Worm (Caenorhabditis elegans) whole organism, L1 larva: ENCODE results near the gene F08F3.1.
"Not testable (repeated sequence)": the region's sequence is repeated elsewhere in the genome, so short reads cannot be mapped to it uniquely, and the experiment has no call there.

Experiments
- C16A3.4 ChIP-seq: fragments of 150-350 bp; optimal IDR thresholded peaks from 2 replicates; lab custom pipeline; 2014; ENCODE audit warnings: missing biosample characterization, missing genetic modification characterization
- C34B4.2 ChIP-seq: sonication (generic microtip); optimal IDR thresholded peaks from 2 replicates; lab custom pipeline; 2017; ENCODE audit warnings: mild to moderate bottlenecking, missing genetic modification characterization, missing compliant biosample characterization
- aha-1 ChIP-seq: fragments of 150-350 bp; optimal IDR thresholded peaks from 2 replicates; lab custom pipeline; 2014; ENCODE audit warnings: missing biosample characterization, missing genetic modification characterization
- ceh-8 ChIP-seq: fragments of 200-800 bp; sonication (Bioruptor generic); optimal IDR thresholded peaks from 2 replicates; lab custom pipeline; 2018; ENCODE audit warnings: mild to moderate bottlenecking, missing genetic modification characterization, moderate library complexity, missing compliant biosample characterization
- ceh-82 ChIP-seq, 3 experiments: fragments of 150-350 bp in 1 of 3; sonication (generic microtip) in 2 of 3; optimal IDR thresholded peaks; 2 replicates each; lab custom pipeline; 2014 to 2017; ENCODE audit warnings: missing biosample characterization in 3 of 3, missing genetic modification characterization in 3 of 3
- ces-1 ChIP-seq: fragments of 150-350 bp; optimal IDR thresholded peaks from 2 replicates; lab custom pipeline; 2014; ENCODE audit warnings: missing biosample characterization, missing genetic modification reagents, missing genetic modification characterization
- dpl-1 ChIP-seq, 3 experiments: fragments of 150-350 bp in 2 of 3; sonication (generic microtip) in 1 of 3; optimal IDR thresholded peaks; 2 replicates each; lab custom pipeline; 2014 to 2017; ENCODE audit warnings: missing biosample characterization in 3 of 3, missing genetic modification characterization in 3 of 3, missing genetic modification reagents in 3 of 3
- efl-1 ChIP-seq, 4 experiments: fragments of 150-350 bp; optimal IDR thresholded peaks in 3 of 4; peaks in 1 of 4; 1 replicate in 1 of 4; 2 replicates in 3 of 4; lab custom pipeline; 2014; ENCODE audit warnings: missing biosample characterization in 2 of 4, missing genetic modification characterization in 2 of 4, missing genetic modification reagents in 2 of 4
- egl-13 ChIP-seq: sonication (generic microtip); optimal IDR thresholded peaks from 2 replicates; lab custom pipeline; 2016; ENCODE audit warnings: missing genotype, missing genetic modification reagents, missing genetic modification characterization, missing compliant biosample characterization
- elt-2 ChIP-seq: sonication (generic microtip); optimal IDR thresholded peaks from 2 replicates; lab custom pipeline; 2016; ENCODE audit warnings: missing genetic modification characterization, mild to moderate bottlenecking, inconsistent platforms, missing compliant biosample characterization, missing genetic modification reagents
- fos-1 ChIP-seq: fragments of 150-350 bp; optimal IDR thresholded peaks from 2 replicates; lab custom pipeline; 2014; ENCODE audit warnings: missing biosample characterization, missing genetic modification characterization
- grh-1 ChIP-seq: fragments of 200-800 bp; sonication (Bioruptor generic); IDR thresholded peaks from 2 replicates; pipeline ENCODE4 v1.3.6; 2022; ENCODE audit warnings: missing genetic modification reagents, missing genetic modification characterization, missing compliant biosample characterization
- hlh-4 ChIP-seq: sonication (generic microtip); optimal IDR thresholded peaks from 2 replicates; lab custom pipeline; 2016; ENCODE audit warnings: mild to moderate bottlenecking, missing genetic modification characterization, missing compliant biosample characterization
- irx-1 ChIP-seq: sonication (generic microtip); optimal IDR thresholded peaks from 2 replicates; lab custom pipeline; 2016; ENCODE audit warnings: missing genetic modification characterization, missing compliant biosample characterization
- jun-1 ChIP-seq: fragments of 150-350 bp; optimal IDR thresholded peaks from 2 replicates; lab custom pipeline; 2014; ENCODE audit warnings: missing biosample characterization, missing genetic modification reagents, missing genetic modification characterization
- lin-13 ChIP-seq: fragments of 150-350 bp; optimal IDR thresholded peaks from 2 replicates; lab custom pipeline; 2014; ENCODE audit warnings: missing biosample characterization, missing genetic modification reagents, missing genetic modification characterization
- lin-35 ChIP-seq, 2 experiments: fragments of 150-350 bp; optimal IDR thresholded peaks; 2 replicates each; lab custom pipeline; 2014; ENCODE audit warnings: missing biosample characterization in 2 of 2, missing genetic modification characterization in 2 of 2, missing genetic modification reagents in 2 of 2
- mdl-1 ChIP-seq, 2 experiments: fragments of 150-350 bp; optimal IDR thresholded peaks; 2 replicates each; lab custom pipeline; 2014 to 2017; ENCODE audit warnings: missing biosample characterization in 2 of 2, missing genetic modification characterization in 2 of 2, inconsistent platforms in 1 of 2
- nhr-12 ChIP-seq: sonication (generic microtip); optimal IDR thresholded peaks from 2 replicates; lab custom pipeline; 2017; ENCODE audit warnings: missing biosample characterization, missing genetic modification characterization
- nhr-237 ChIP-seq: fragments of 150-350 bp; optimal IDR thresholded peaks from 2 replicates; lab custom pipeline; 2014; ENCODE audit warnings: missing biosample characterization, missing genetic modification characterization
- nhr-28 ChIP-seq: fragments of 150-350 bp; optimal IDR thresholded peaks from 2 replicates; lab custom pipeline; 2014; ENCODE audit warnings: missing biosample characterization, missing genetic modification characterization
- nhr-76 ChIP-seq: sonication (generic microtip); optimal IDR thresholded peaks from 2 replicates; lab custom pipeline; 2017; ENCODE audit warnings: missing biosample characterization, missing genetic modification characterization
- nhr-77 ChIP-seq: fragments of 150-350 bp; optimal IDR thresholded peaks from 2 replicates; lab custom pipeline; 2014; ENCODE audit warnings: missing biosample characterization, missing genetic modification characterization
- nhr-84 ChIP-seq: sonication (generic microtip); optimal IDR thresholded peaks from 2 replicates; lab custom pipeline; 2017; ENCODE audit warnings: missing biosample characterization, missing genetic modification characterization
- nhr-85 ChIP-seq: sonication (generic microtip); peaks from one replicate; lab custom pipeline; 2016; ENCODE audit warnings: missing genetic modification characterization, inconsistent platforms, missing compliant biosample characterization
- pag-3 ChIP-seq: sonication (generic microtip); optimal IDR thresholded peaks from 2 replicates; lab custom pipeline; 2017; ENCODE audit warnings: missing genetic modification characterization, mild to moderate bottlenecking, missing compliant biosample characterization, antibody characterized with exemption, borderline replicate concordance; ENCODE audit not compliant: insufficient read depth
- sup-37 ChIP-seq: fragments of 200-800 bp; sonication (Bioruptor generic); optimal IDR thresholded peaks from 2 replicates; lab custom pipeline; 2018; ENCODE audit warnings: mild to moderate bottlenecking, missing genetic modification characterization, missing compliant biosample characterization
- xbp-1 ChIP-seq: sonication (generic microtip); optimal IDR thresholded peaks from 2 replicates; lab custom pipeline; 2016; ENCODE audit warnings: missing genetic modification characterization, missing compliant biosample characterization
- ztf-11 ChIP-seq, 2 experiments: sonication (generic microtip); optimal IDR thresholded peaks; 2 replicates each; lab custom pipeline; 2016 to 2017; ENCODE audit warnings: missing genetic modification characterization in 2 of 2, missing biosample characterization in 1 of 2, missing compliant biosample characterization in 1 of 2

The F08F3.1 gene

ce11 chrV:5459806-5460205, 13.9 kb downstream of the F08F3.1 start, which contains the start of gene ZC317.2:
TSS of gene ZC317.2 (plus strand) at chrV:5460106.
- TF ChIP-seq irx-1 (tag; lab: Kevin White, UChicago) (no peak), nhr-28 (tag; lab: Kevin White, UChicago) (no peak), hlh-4 (no peak), nhr-77 (tag; lab: Kevin White, UChicago) (no peak), ztf-11 (tag; optimal IDR thresholded peaks at IDR 0.05; lab: Kevin White, UChicago) (no peak), nhr-84 (tag; lab: Kevin White, UChicago) (no peak), nhr-12 (tag; lab: Kevin White, UChicago) (no peak)

- TF ChIP-seq sup-37 (GFP tag; lab: Kevin White, UChicago) (no peak), fos-1 (no peak), C34B4.2 (tag; lab: Kevin White, UChicago) (no peak), nhr-76 (tag; lab: Kevin White, UChicago) (no peak), C16A3.4 (no peak), ces-1 (GFP tag; lab: Kevin White, UChicago) (no peak), efl-1 (optimal IDR thresholded peaks at IDR 0.05; lab: Kevin White, UChicago) (no peak), efl-1 (GFP tag; optimal IDR thresholded peaks at IDR 0.05 in 1 of 2; lab: Kevin White, UChicago) (peak in 1 of 2 experiments; percentile 26)
Observed at ce11 chrV:5462894-5463293, 17.0 kb downstream of the F08F3.1 start, which contains the start of gene srg-67. TSS of gene srg-67 (minus strand) at chrV:5462994.

- TF ChIP-seq xbp-1 (no peak), nhr-85 (tag; lab: Kevin White, UChicago) (no peak), lin-13 (GFP tag; lab: Kevin White, UChicago) (no peak)
- TF ChIP-seq, all 84 proteins: peak for 0
Observed at ce11 chrV:5465335-5465734, 19.4 kb downstream of the F08F3.1 start, which contains the start of gene srg-68. TSS of gene srg-68 (minus strand) at chrV:5465435.

ce11 chrV:5468489-5468888, 22.6 kb downstream of the F08F3.1 start, which contains the start of gene ZC317.6:
TSS of gene ZC317.6 (minus strand) at chrV:5468589.
- TF ChIP-seq grh-1; ceh-8; pag-3 (tag; lab: Kevin White, UChicago): not testable (repeated sequence)

ce11 chrV:5470930-5471329, 25.0 kb downstream of the F08F3.1 start, which contains the start of gene ZC317.7:
TSS of gene ZC317.7 (minus strand) at chrV:5471030.
- not testable (repeated sequence) for TF ChIP-seq aha-1 (tag; lab: Kevin White, UChicago); mdl-1 (tag; optimal IDR thresholded peaks at IDR 0.05; lab: Kevin White, UChicago); C34B4.2 (tag; lab: Kevin White, UChicago)

ce11 chrV:5477719-5478118, 31.8 kb downstream of the F08F3.1 start:
- TF ChIP-seq lin-35 (GFP tag; optimal IDR thresholded peaks at IDR 0.05; lab: Kevin White, UChicago) = peak in 1 of 2 experiments; percentile 52
- peak in 1 of 2 experiments; percentile 52 for TF ChIP-seq efl-1 (optimal IDR thresholded peaks at IDR 0.05; lab: Kevin White, UChicago)
- peak; percentile 59 to 95 for TF ChIP-seq efl-1 (GFP tag; optimal IDR thresholded peaks at IDR 0.05 in 1 of 2; lab: Kevin White, UChicago)
- no peak for TF ChIP-seq xbp-1
- peak in 2 of 3 experiments; percentile 43 to 50 for TF ChIP-seq dpl-1 (GFP tag; optimal IDR thresholded peaks at IDR 0.05; lab: Kevin White, UChicago)
- TF ChIP-seq elt-2 (tag; lab: Kevin White, UChicago) = no peak
- TF ChIP-seq nhr-237 (tag; lab: Kevin White, UChicago) = no peak
- TF ChIP-seq nhr-84 (tag; lab: Kevin White, UChicago) = no peak

- TF ChIP-seq ceh-8 = peak; percentile 66
- no peak for TF ChIP-seq egl-13 (tag; lab: Kevin White, UChicago)
- TF ChIP-seq aha-1 (tag; lab: Kevin White, UChicago) = no peak
- no peak for TF ChIP-seq ceh-82 (tag; optimal IDR thresholded peaks at IDR 0.05; lab: Kevin White, UChicago)
- TF ChIP-seq jun-1 (tag; lab: Kevin White, UChicago) = no peak
Observed at ce11 chrV:5482315-5482714, 36.4 kb downstream of the F08F3.1 start, which contains the start of gene srg-66. TSS of gene srg-66 (minus strand) at chrV:5482415.
